Worm (Caenorhabditis elegans): ENCODE measurements around the gene npr-1.

DNA sequence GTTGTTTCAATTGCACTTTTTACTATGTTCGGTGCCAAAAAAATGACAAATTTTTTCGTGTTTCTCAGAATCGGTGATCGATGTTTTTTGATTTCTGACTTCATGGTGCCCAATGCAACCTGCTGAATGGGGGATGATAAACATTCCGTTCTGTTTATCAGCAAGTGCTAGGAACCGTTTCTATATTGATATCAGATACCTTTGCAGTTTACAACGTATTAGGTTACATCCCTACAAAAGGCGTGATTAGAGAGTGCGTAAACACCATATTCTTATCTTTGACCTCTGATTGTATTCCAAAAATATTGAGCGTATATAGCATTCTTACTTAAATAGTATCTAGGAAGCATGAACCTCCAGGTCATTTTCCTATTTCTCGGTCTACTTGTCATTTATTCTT lies 37.0 kb downstream of the npr-1 start, which contains the start of gene aman-1:
- no peak for TF ChIP-seq egl-18 (GFP tag; IDR thresholded peaks at IDR 0.05)
- TF ChIP-seq F55B11.4 (tag; optimal IDR thresholded peaks at IDR 0.05; ENCODE audit: borderline replicate concordance, insufficient read depth), result no peak
- TF ChIP-seq snpc-4 (GFP tag; optimal IDR thresholded peaks at IDR 0.05), result no peak
- TF ChIP-seq snpc-4 (tag; optimal IDR thresholded peaks at IDR 0.05), result no peak
- TF ChIP-seq T26A5.8 (tag; optimal IDR thresholded peaks at IDR 0.05), result no peak
- TF ChIP-seq D2030.7 (GFP tag; IDR thresholded peaks at IDR 0.05), result no peak
- no peak for TF ChIP-seq xnd-1 (tag; optimal IDR thresholded peaks at IDR 0.05)
- TF ChIP-seq aptf-2 (GFP tag; conservative IDR thresholded peaks at IDR 0.05), result no peak
- no peak for TF ChIP-seq K12H6.12 (tag; optimal IDR thresholded peaks at IDR 0.05)
- TF ChIP-seq Y53F4B.3 (GFP tag; IDR thresholded peaks at IDR 0.05), result no peak
- no peak for TF ChIP-seq F23B12.7 (tag; optimal IDR thresholded peaks at IDR 0.05; ENCODE audit: insufficient read depth)
